Worm (Caenorhabditis elegans) whole organism, mixed stage, embryonic: ENCODE measurements around the gene ZC317.6.

Source experiments
- drap-1 ChIP-seq: fragments of 200-800 bp; sonication (Bioruptor generic); optimal IDR thresholded peaks from 3 replicates; lab custom pipeline; 2018; ENCODE audit warnings: mild to moderate bottlenecking, missing genetic modification characterization, missing compliant biosample characterization
- lsy-2 ChIP-seq: fragments of 150-350 bp; optimal IDR thresholded peaks from 2 replicates; lab custom pipeline; 2014; ENCODE audit warnings: missing biosample characterization, missing genetic modification characterization
- mep-1 ChIP-seq: fragments of 150-350 bp; optimal IDR thresholded peaks from 2 replicates; lab custom pipeline; 2017; ENCODE audit warnings: missing biosample characterization, missing genetic modification reagents, missing genetic modification characterization, inconsistent platforms
- nhr-237 ChIP-seq: fragments of 150-350 bp; optimal IDR thresholded peaks from 2 replicates; lab custom pipeline; 2014; ENCODE audit warnings: missing biosample characterization, missing genetic modification characterization

- TF ChIP-seq nhr-237 (no peak), drap-1 (no peak), mep-1 (tag; lab: Kevin White, UChicago) (no peak), lsy-2 (tag; lab: Kevin White, UChicago) (no peak)
Observed at ce11 chrV:5487180-5487579, 18.8 kb upstream of the ZC317.6 start.
